Worm (Caenorhabditis elegans): ENCODE data around the gene chk-1.

- TF ChIP-seq hnd-1 (tag; optimal IDR thresholded peaks at IDR 0.05) = no peak
- TF ChIP-seq B0310.2 (tag; optimal IDR thresholded peaks at IDR 0.05) = no peak
- no peak for TF ChIP-seq hmbx-1 (tag; optimal IDR thresholded peaks at IDR 0.05)
- TF ChIP-seq flt-1 (GFP tag; IDR thresholded peaks at IDR 0.05) = no peak
- no peak for TF ChIP-seq ama-1 (optimal IDR thresholded peaks at IDR 0.05)
- TF ChIP-seq aly-1 (tag; optimal IDR thresholded peaks at IDR 0.05) = no peak
- TF ChIP-seq tbx-37 (GFP tag; conservative IDR thresholded peaks at IDR 0.05) = no peak
- TF ChIP-seq sea-1 (GFP tag; conservative IDR thresholded peaks at IDR 0.05) = no peak
- TF ChIP-seq scrt-1 (GFP tag; IDR thresholded peaks at IDR 0.05) = no peak
- no peak for TF ChIP-seq tbx-11 (GFP tag; IDR thresholded peaks at IDR 0.05)
- no peak for TF ChIP-seq ceh-36 (tag; optimal IDR thresholded peaks at IDR 0.05)
- TF ChIP-seq ceh-13 (GFP tag; optimal IDR thresholded peaks at IDR 0.05) = no peak
- TF ChIP-seq ets-7 (tag; optimal IDR thresholded peaks at IDR 0.05) = no peak
- TF ChIP-seq pes-1 (GFP tag; IDR thresholded peaks at IDR 0.05) = no peak
These were observed 42.9 kb downstream of the chk-1 start for ce11 chrV:3716279-3716887.
